Worm (Caenorhabditis elegans): ENCODE measurements around the gene C40A11.4.

DNA sequence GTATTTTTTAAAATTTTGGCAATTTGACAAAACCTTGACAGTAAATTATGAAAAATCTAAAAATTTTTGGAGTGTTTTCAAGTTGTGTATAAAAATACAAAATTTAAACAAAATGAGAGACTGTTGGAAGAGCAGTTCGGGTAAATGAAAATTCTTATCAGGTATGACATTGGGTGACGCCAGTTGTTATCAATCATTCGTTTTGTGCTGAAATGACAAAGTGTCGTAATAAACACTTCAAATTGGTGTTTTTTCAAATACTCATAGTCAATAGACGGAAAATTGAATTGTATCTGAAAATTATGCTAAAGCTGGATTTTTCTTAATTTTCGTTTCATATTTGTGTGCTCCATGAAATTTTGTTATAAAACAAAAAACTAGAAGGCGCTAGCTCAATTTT lies 14.5 kb upstream of the C40A11.4 start:
- TF ChIP-seq W03F9.2 (tag; optimal IDR thresholded peaks at IDR 0.05) (no peak), him-1 (tag; optimal IDR thresholded peaks at IDR 0.05) (no peak)

All from whole organism, L4/young adult.